Worm (Caenorhabditis elegans) whole organism, L3 larva: ENCODE results near the gene C04C11.25.

Experiments used
- R02D3.7 ChIP-seq: fragments of 150-350 bp; optimal IDR thresholded peaks from 2 replicates; lab custom pipeline; 2014; ENCODE audit warnings: missing biosample characterization, missing genetic modification characterization
- ZK546.5 ChIP-seq: sonication (generic microtip); optimal IDR thresholded peaks from 2 replicates; lab custom pipeline; 2017; ENCODE audit warnings: missing biosample characterization, missing genetic modification characterization
- aly-2 ChIP-seq: fragments of 150-350 bp; optimal IDR thresholded peaks from 2 replicates; lab custom pipeline; 2014; ENCODE audit warnings: missing biosample characterization, missing genetic modification characterization
- ama-1 ChIP-seq: fragments of 150-350 bp; optimal IDR thresholded peaks from 2 replicates; lab custom pipeline; 2018
- ceh-16 ChIP-seq: sonication (generic microtip); optimal IDR thresholded peaks from 2 replicates; lab custom pipeline; 2017; ENCODE audit warnings: missing biosample characterization, missing genetic modification characterization
- ceh-28 ChIP-seq: fragments of 150-350 bp; optimal IDR thresholded peaks from 2 replicates; lab custom pipeline; 2014; ENCODE audit warnings: missing biosample characterization, missing genetic modification reagents, missing genetic modification characterization
- ceh-82 ChIP-seq: fragments of 150-350 bp; optimal IDR thresholded peaks from 2 replicates; lab custom pipeline; 2014; ENCODE audit warnings: missing biosample characterization, missing genetic modification characterization
- ceh-9 ChIP-seq: sonication (generic microtip); optimal IDR thresholded peaks from 2 replicates; lab custom pipeline; 2018; ENCODE audit warnings: missing biosample characterization, missing genetic modification characterization
- daf-12 ChIP-seq: fragments of 150-350 bp; optimal IDR thresholded peaks from 2 replicates; lab custom pipeline; 2014; ENCODE audit warnings: missing biosample characterization, missing genetic modification reagents, missing genetic modification characterization
- egl-27 ChIP-seq: sonication (generic microtip); optimal IDR thresholded peaks from 4 replicates; lab custom pipeline; 2017; ENCODE audit warnings: missing biosample characterization, missing genetic modification reagents, missing genetic modification characterization
- egl-5 ChIP-seq: fragments of 150-350 bp; optimal IDR thresholded peaks from 2 replicates; lab custom pipeline; 2017; ENCODE audit warnings: missing biosample characterization, missing genetic modification reagents, missing genetic modification characterization, inconsistent platforms
- elt-1 ChIP-seq: fragments of 150-350 bp; optimal IDR thresholded peaks from 2 replicates; lab custom pipeline; 2014; ENCODE audit warnings: missing biosample characterization, missing genetic modification characterization
- elt-2 ChIP-seq: sonication (generic microtip); optimal IDR thresholded peaks from 2 replicates; lab custom pipeline; 2016; ENCODE audit warnings: missing genetic modification reagents, mild to moderate bottlenecking, missing genetic modification characterization, missing compliant biosample characterization
- elt-3 ChIP-seq, 3 experiments: fragments of 150-350 bp in 1 of 3; sonication (generic microtip) in 2 of 3; optimal IDR thresholded peaks; 2 replicates in 2 of 3; 4 replicates in 1 of 3; lab custom pipeline; 2014 to 2017; ENCODE audit warnings: missing biosample characterization in 3 of 3, missing genetic modification characterization in 3 of 3
- eor-1 ChIP-seq, 2 experiments: fragments of 150-350 bp; optimal IDR thresholded peaks; 2 replicates each; lab custom pipeline; 2014 to 2018; ENCODE audit warnings: missing biosample characterization in 2 of 2, missing genetic modification characterization in 2 of 2
- fkh-10 ChIP-seq: sonication (generic microtip); optimal IDR thresholded peaks from 2 replicates; lab custom pipeline; 2017; ENCODE audit warnings: missing biosample characterization, missing genetic modification reagents, missing genetic modification characterization
- fkh-2 ChIP-seq: fragments of 150-350 bp; optimal IDR thresholded peaks from 2 replicates; lab custom pipeline; 2014; ENCODE audit warnings: missing biosample characterization, missing genetic modification reagents, missing genetic modification characterization
- fos-1 ChIP-seq: fragments of 150-350 bp; optimal IDR thresholded peaks from 2 replicates; lab custom pipeline; 2014; ENCODE audit warnings: missing biosample characterization, missing genetic modification characterization
- hmg-11 ChIP-seq: sonication (generic microtip); optimal IDR thresholded peaks from 2 replicates; lab custom pipeline; 2016; ENCODE audit warnings: missing genetic modification characterization, missing compliant biosample characterization
- jun-1 ChIP-seq: fragments of 150-350 bp; optimal IDR thresholded peaks from 2 replicates; lab custom pipeline; 2014; ENCODE audit warnings: missing biosample characterization, missing genetic modification reagents, missing genetic modification characterization
- lin-15B ChIP-seq: fragments of 150-350 bp; optimal IDR thresholded peaks from 2 replicates; lab custom pipeline; 2014; ENCODE audit warnings: missing biosample characterization, missing genetic modification characterization
- lin-39 ChIP-seq: fragments of 150-350 bp; optimal IDR thresholded peaks from 2 replicates; lab custom pipeline; 2018; ENCODE audit warnings: missing biosample characterization, missing genetic modification reagents, missing genetic modification characterization
- lsy-12 ChIP-seq: sonication (generic microtip); optimal IDR thresholded peaks from 2 replicates; lab custom pipeline; 2016; ENCODE audit warnings: mild to moderate bottlenecking, missing genetic modification characterization, missing compliant biosample characterization
- mdl-1 ChIP-seq: fragments of 150-350 bp; optimal IDR thresholded peaks from 2 replicates; lab custom pipeline; 2014; ENCODE audit warnings: missing biosample characterization, missing genetic modification characterization
- mml-1 ChIP-seq: fragments of 150-350 bp; sonication (generic microtip); optimal IDR thresholded peaks from 3 replicates; lab custom pipeline; 2014; ENCODE audit warnings: missing biosample characterization, missing genetic modification characterization
- nfya-1 ChIP-seq: sonication (generic microtip); optimal IDR thresholded peaks from 2 replicates; lab custom pipeline; 2017; ENCODE audit warnings: missing genetic modification characterization, mild to moderate bottlenecking, missing compliant biosample characterization, antibody characterized with exemption, moderate library complexity; ENCODE audit not compliant: insufficient read depth
- nhr-11 ChIP-seq: fragments of 150-350 bp; optimal IDR thresholded peaks from 2 replicates; lab custom pipeline; 2014; ENCODE audit warnings: missing biosample characterization, missing genetic modification characterization
- nhr-12 ChIP-seq: fragments of 150-350 bp; optimal IDR thresholded peaks from 2 replicates; lab custom pipeline; 2014; ENCODE audit warnings: missing biosample characterization, missing genetic modification characterization
- nhr-23 ChIP-seq: fragments of 150-350 bp; optimal IDR thresholded peaks from 2 replicates; lab custom pipeline; 2014; ENCODE audit warnings: missing biosample characterization, missing genetic modification reagents, missing genetic modification characterization
- nhr-237 ChIP-seq: fragments of 150-350 bp; optimal IDR thresholded peaks from 2 replicates; lab custom pipeline; 2014; ENCODE audit warnings: missing biosample characterization, missing genetic modification characterization
- nhr-25 ChIP-seq: sonication (generic microtip); optimal IDR thresholded peaks from 2 replicates; lab custom pipeline; 2017; ENCODE audit warnings: missing biosample characterization, missing genetic modification characterization
- nhr-28 ChIP-seq: fragments of 150-350 bp; optimal IDR thresholded peaks from 2 replicates; lab custom pipeline; 2014; ENCODE audit warnings: missing biosample characterization, missing genetic modification characterization
- nhr-43 ChIP-seq: sonication (generic microtip); optimal IDR thresholded peaks from 2 replicates; lab custom pipeline; 2016; ENCODE audit warnings: mild to moderate bottlenecking, missing genetic modification characterization, missing compliant biosample characterization; ENCODE audit not compliant: poor library complexity, severe bottlenecking
- nhr-67 ChIP-seq: fragments of 150-350 bp; optimal IDR thresholded peaks from 2 replicates; lab custom pipeline; 2014; ENCODE audit warnings: missing biosample characterization, missing genetic modification characterization
- nhr-76 ChIP-seq: fragments of 150-350 bp; sonication (generic microtip); optimal IDR thresholded peaks from 5 replicates; lab custom pipeline; 2014; ENCODE audit warnings: missing biosample characterization, missing genetic modification characterization
- nhr-77 ChIP-seq: fragments of 150-350 bp; optimal IDR thresholded peaks from 2 replicates; lab custom pipeline; 2014; ENCODE audit warnings: missing biosample characterization, missing genetic modification characterization
- pha-4 ChIP-seq: fragments of 150-350 bp; optimal IDR thresholded peaks from 2 replicates; lab custom pipeline; 2014; ENCODE audit warnings: missing biosample characterization, missing genetic modification reagents, missing genetic modification characterization
- pqm-1 ChIP-seq: fragments of 150-350 bp; optimal IDR thresholded peaks from 2 replicates; lab custom pipeline; 2017; ENCODE audit warnings: missing biosample characterization, missing genetic modification characterization, inconsistent platforms
- sea-2 ChIP-seq: fragments of 150-350 bp; sonication (generic microtip); optimal IDR thresholded peaks from 4 replicates; lab custom pipeline; 2014; ENCODE audit warnings: missing biosample characterization, missing genetic modification reagents, missing genetic modification characterization
- skn-1 ChIP-seq: fragments of 150-350 bp; optimal IDR thresholded peaks from 2 replicates; lab custom pipeline; 2014; ENCODE audit warnings: missing biosample characterization, missing genetic modification characterization
- snpc-4 ChIP-seq: fragments of 150-350 bp; optimal IDR thresholded peaks from 2 replicates; lab custom pipeline; 2014; ENCODE audit warnings: missing biosample characterization, missing genetic modification characterization
- tbx-2 ChIP-seq: sonication (generic microtip); optimal IDR thresholded peaks from 2 replicates; lab custom pipeline; 2016; ENCODE audit warnings: mild to moderate bottlenecking, missing genetic modification characterization, missing compliant biosample characterization
- unc-39 ChIP-seq: sonication (generic microtip); optimal IDR thresholded peaks from 4 replicates; lab custom pipeline; 2017; ENCODE audit warnings: missing biosample characterization, missing genetic modification characterization
- unc-62 ChIP-seq: fragments of 150-350 bp; sonication (generic microtip); optimal IDR thresholded peaks from 4 replicates; lab custom pipeline; 2014; ENCODE audit warnings: missing biosample characterization, missing genetic modification reagents, missing genetic modification characterization
- zag-1 ChIP-seq: fragments of 150-350 bp; optimal IDR thresholded peaks from 2 replicates; lab custom pipeline; 2014; ENCODE audit warnings: missing biosample characterization, missing genetic modification characterization
- ztf-11 ChIP-seq: fragments of 150-350 bp; optimal IDR thresholded peaks from 2 replicates; lab custom pipeline; 2014; ENCODE audit warnings: missing biosample characterization, missing genetic modification characterization
- ztf-4 ChIP-seq: fragments of 150-350 bp; optimal IDR thresholded peaks from 2 replicates; lab custom pipeline; 2014; ENCODE audit warnings: missing biosample characterization, missing genetic modification characterization

Gene C04C11.25

DNA sequence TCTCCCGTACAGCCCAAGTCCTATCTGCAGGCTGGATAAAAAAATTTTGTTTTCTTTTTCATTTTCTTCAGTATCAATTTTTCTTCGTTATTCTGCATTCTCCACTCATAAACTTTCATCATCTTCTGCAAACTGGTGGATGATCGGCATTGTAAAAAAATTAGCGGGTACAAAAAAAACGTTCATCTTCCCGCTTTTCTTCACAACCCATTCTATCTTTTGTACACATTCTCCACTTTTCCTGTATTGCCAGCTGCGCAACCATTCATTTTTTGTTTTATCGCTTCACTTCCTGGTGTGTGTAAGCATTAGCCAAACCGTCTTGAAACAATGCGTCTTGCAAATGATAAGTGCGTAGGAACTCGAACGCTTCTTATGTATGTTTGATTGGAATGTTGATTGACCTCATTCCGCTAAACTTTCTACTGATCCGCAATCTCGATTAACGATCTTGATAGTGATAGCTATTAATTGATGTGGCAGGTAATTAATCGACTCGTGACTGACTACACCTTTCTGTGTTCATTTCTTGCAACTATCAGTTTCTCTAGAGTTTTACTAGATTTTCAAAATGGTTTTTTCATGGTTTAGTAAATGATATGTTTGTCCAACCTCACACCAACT, 40.7 kb downstream of the C04C11.25 start:
- TF ChIP-seq fos-1 (tag; lab: Kevin White, UChicago) (no peak), ztf-11 (tag; lab: Kevin White, UChicago) (no peak), lin-15B (no peak), nhr-43 (tag; lab: Kevin White, UChicago) (peak; percentile 74), nhr-77 (no peak), mml-1 (tag; lab: Kevin White, UChicago) (no peak), daf-12 (tag; lab: Kevin White, UChicago) (no peak), pha-4 (tag; lab: Kevin White, UChicago) (no peak), ZK546.5 (tag; lab: Kevin White, UChicago) (no peak), nhr-12 (tag; lab: Kevin White, UChicago) (no peak), R02D3.7 (no peak), ama-1 (no peak), ceh-82 (tag; lab: Kevin White, UChicago) (no peak), zag-1 (no peak), ztf-4 (tag; lab: Kevin White, UChicago) (no peak), nhr-76 (tag; lab: Kevin White, UChicago) (no peak), nhr-11 (tag; lab: Kevin White, UChicago) (no peak), sea-2 (GFP tag; lab: Kevin White, UChicago) (no peak), elt-1 (tag; lab: Kevin White, UChicago) (peak; percentile 90), mdl-1 (tag; lab: Kevin White, UChicago) (no peak), jun-1 (tag; lab: Kevin White, UChicago) (peak; percentile 44), snpc-4 (no peak), tbx-2 (tag; lab: Kevin White, UChicago) (no peak), egl-5 (tag; lab: Kevin White, UChicago) (peak; percentile 4), ceh-16 (tag; lab: Kevin White, UChicago) (no peak), egl-27 (tag; lab: Kevin White, UChicago) (no peak), eor-1 (tag; optimal IDR thresholded peaks at IDR 0.05; lab: Kevin White, UChicago) (no peak), unc-62 (peak; percentile 73), nhr-28 (tag; lab: Kevin White, UChicago) (no peak), hmg-11 (tag; lab: Kevin White, UChicago) (no peak), lsy-12 (tag; lab: Kevin White, UChicago) (no peak), nhr-23 (peak; percentile 82), nfya-1 (tag; lab: Kevin White, UChicago) (no peak), ceh-9 (tag; lab: Kevin White, UChicago) (no peak), nhr-25 (tag; lab: Kevin White, UChicago) (peak; percentile 75), unc-39 (tag; lab: Kevin White, UChicago) (no peak), skn-1 (tag; lab: Kevin White, UChicago) (no peak), elt-3 (tag; optimal IDR thresholded peaks at IDR 0.05; lab: Kevin White, UChicago) (peak; percentile 27 to 53 (median 29)), nhr-237 (tag; lab: Kevin White, UChicago) (no peak), nhr-67 (no peak), pqm-1 (peak; percentile 16), fkh-2 (tag; lab: Kevin White, UChicago) (no peak), ceh-28 (tag; lab: Kevin White, UChicago) (no peak), lin-39 (tag; lab: Kevin White, UChicago) (no peak), aly-2 (tag; lab: Kevin White, UChicago) (no peak), fkh-10 (no peak), elt-2 (tag; lab: Kevin White, UChicago) (peak; percentile 57)
- TF ChIP-seq, all 47 proteins: peak for 10
